Worm (Caenorhabditis elegans) whole organism, young adult: ENCODE measurements around the gene W04E12.2.

Experiments used
- B0336.3 ChIP-seq: fragments of 200-800 bp; sonication (Bioruptor generic); IDR thresholded peaks from 2 replicates; pipeline ENCODE4 v1.3.6; 2022; ENCODE audit warnings: missing genetic modification characterization, missing compliant biosample characterization
- F22D6.2 ChIP-seq: sonication (generic microtip); optimal IDR thresholded peaks from 2 replicates; lab custom pipeline; 2016; ENCODE audit warnings: mild to moderate bottlenecking, missing genetic modification characterization, missing compliant biosample characterization
- F33H1.4 ChIP-seq: fragments of 200-800 bp; sonication (Bioruptor generic); IDR thresholded peaks from 2 replicates; pipeline ENCODE4 v1.3.6; 2022; ENCODE audit warnings: missing genetic modification reagents, missing genetic modification characterization, missing compliant biosample characterization
- F49E8.2 ChIP-seq: sonication (generic microtip); optimal IDR thresholded peaks from 3 replicates; lab custom pipeline; 2017; ENCODE audit warnings: missing genetic modification characterization, mild to moderate bottlenecking, missing compliant biosample characterization, antibody characterized with exemption, moderate library complexity; ENCODE audit not compliant: insufficient read depth
- F57C9.4 ChIP-seq: sonication (generic microtip); optimal IDR thresholded peaks from 2 replicates; lab custom pipeline; 2017; ENCODE audit warnings: mild to moderate bottlenecking, missing genetic modification characterization, missing compliant biosample characterization
- Y67H2A.10 ChIP-seq: fragments of 200-800 bp; sonication (Bioruptor generic); conservative IDR thresholded peaks from 2 replicates; pipeline ENCODE4 v1.3.6; 2022; ENCODE audit warnings: missing genetic modification reagents, missing genetic modification characterization, missing compliant biosample characterization
- akir-1 ChIP-seq: fragments of 200-800 bp; sonication (Bioruptor generic); optimal IDR thresholded peaks from 2 replicates; lab custom pipeline; 2018; ENCODE audit warnings: mild to moderate bottlenecking, missing genetic modification characterization, moderate library complexity, missing compliant biosample characterization
- aptf-3 ChIP-seq: fragments of 200-800 bp; sonication (Bioruptor generic); IDR thresholded peaks from 2 replicates; pipeline ENCODE4 v1.3.6; 2022; ENCODE audit warnings: missing genetic modification characterization, missing compliant biosample characterization
- attf-5 ChIP-seq: fragments of 200-800 bp; sonication (Bioruptor generic); optimal IDR thresholded peaks from 2 replicates; lab custom pipeline; 2018; ENCODE audit warnings: mild to moderate bottlenecking, missing genetic modification characterization, missing compliant biosample characterization
- ceh-100 ChIP-seq: fragments of 200-800 bp; sonication (Bioruptor generic); IDR thresholded peaks from 2 replicates; pipeline ENCODE4 v1.3.6; 2022; ENCODE audit warnings: missing genetic modification reagents, missing genetic modification characterization, missing compliant biosample characterization
- ceh-40 ChIP-seq: fragments of 200-800 bp; sonication (Bioruptor generic); IDR thresholded peaks from 2 replicates; pipeline ENCODE4 v1.3.6; 2022; ENCODE audit warnings: missing genetic modification characterization, missing compliant biosample characterization
- dox-1 ChIP-seq: fragments of 200-800 bp; sonication (Bioruptor generic); IDR thresholded peaks from 2 replicates; pipeline ENCODE4 v1.3.6; 2022; ENCODE audit warnings: missing genetic modification reagents, missing genetic modification characterization, missing compliant biosample characterization
- dpff-1 ChIP-seq: sonication (generic microtip); optimal IDR thresholded peaks from 2 replicates; lab custom pipeline; 2017; ENCODE audit warnings: mild to moderate bottlenecking, missing genetic modification characterization, missing compliant biosample characterization
- egrh-3 ChIP-seq: fragments of 200-800 bp; sonication (Bioruptor generic); IDR thresholded peaks from 2 replicates; pipeline ENCODE4 v1.3.6; 2022; ENCODE audit warnings: missing genetic modification reagents, missing genetic modification characterization, missing compliant biosample characterization
- ets-4 ChIP-seq: fragments of 200-800 bp; sonication (Bioruptor generic); optimal IDR thresholded peaks from 2 replicates; lab custom pipeline; 2018; ENCODE audit warnings: mild to moderate bottlenecking, missing genetic modification characterization, missing compliant biosample characterization
- fkh-3 ChIP-seq: sonication (generic microtip); optimal IDR thresholded peaks from 2 replicates; lab custom pipeline; 2016; ENCODE audit warnings: mild to moderate bottlenecking, missing genetic modification characterization, missing compliant biosample characterization
- him-1 ChIP-seq: sonication (generic microtip); optimal IDR thresholded peaks from 2 replicates; lab custom pipeline; 2016; ENCODE audit warnings: missing genotype, missing genetic modification reagents, missing genetic modification characterization, missing compliant biosample characterization
- hlh-12 ChIP-seq: sonication (generic microtip); optimal IDR thresholded peaks from 2 replicates; lab custom pipeline; 2016; ENCODE audit warnings: missing genetic modification characterization, missing compliant biosample characterization
- hmg-20 ChIP-seq: fragments of 200-800 bp; sonication (Bioruptor generic); IDR thresholded peaks from 2 replicates; pipeline ENCODE4 v1.3.6; 2022; ENCODE audit warnings: missing genetic modification reagents, missing genetic modification characterization, missing compliant biosample characterization
- let-526 ChIP-seq: fragments of 200-800 bp; sonication (Bioruptor generic); IDR thresholded peaks from 2 replicates; pipeline ENCODE4 v1.3.6; 2022; ENCODE audit warnings: missing genetic modification reagents, missing genetic modification characterization, missing compliant biosample characterization
- madf-3 ChIP-seq: fragments of 200-800 bp; sonication (Bioruptor generic); IDR thresholded peaks from 2 replicates; pipeline ENCODE4 v1.3.6; 2022; ENCODE audit warnings: missing genetic modification reagents, missing genetic modification characterization, missing compliant biosample characterization
- mxl-1 ChIP-seq: sonication (generic microtip); optimal IDR thresholded peaks from 2 replicates; lab custom pipeline; 2016; ENCODE audit warnings: missing genetic modification characterization, missing compliant biosample characterization
- nfyb-1 ChIP-seq: fragments of 200-800 bp; sonication (Bioruptor generic); IDR thresholded peaks from 2 replicates; pipeline ENCODE4 v1.3.6; 2022; ENCODE audit warnings: missing genetic modification reagents, missing genetic modification characterization, missing compliant biosample characterization
- nhr-80 ChIP-seq: sonication (generic microtip); optimal IDR thresholded peaks from 2 replicates; lab custom pipeline; 2016; ENCODE audit warnings: missing genetic modification characterization, missing compliant biosample characterization
- rpc-1 ChIP-seq, 2 experiments: fragments of 150-350 bp in 1 of 2; sonication (generic microtip) in 1 of 2; optimal IDR thresholded peaks; 2 replicates each; lab custom pipeline; 2014 to 2018; ENCODE audit warnings: missing biosample characterization in 1 of 2, missing genetic modification characterization in 1 of 2, missing genetic modification reagents in 1 of 2, missing genotype in 1 of 2
- sdz-38 ChIP-seq: sonication (generic microtip); optimal IDR thresholded peaks from 2 replicates; lab custom pipeline; 2016; ENCODE audit warnings: missing genotype, missing genetic modification characterization, missing compliant biosample characterization
- sea-2 ChIP-seq: fragments of 200-800 bp; sonication (Bioruptor generic); IDR thresholded peaks from 2 replicates; pipeline ENCODE4 v1.3.6; 2022; ENCODE audit warnings: missing genetic modification characterization, missing compliant biosample characterization
- snpc-1.3 ChIP-seq: sonication (generic microtip); optimal IDR thresholded peaks from 2 replicates; lab custom pipeline; 2017; ENCODE audit warnings: missing genetic modification characterization, mild to moderate bottlenecking, missing compliant biosample characterization, antibody characterized with exemption, moderate library complexity, missing genotype, missing genetic modification reagents; ENCODE audit not compliant: insufficient read depth
- somi-1 ChIP-seq: fragments of 200-800 bp; sonication (Bioruptor generic); optimal IDR thresholded peaks from 2 replicates; lab custom pipeline; 2018; ENCODE audit warnings: mild to moderate bottlenecking, missing genetic modification characterization, missing compliant biosample characterization
- sptf-2 ChIP-seq: fragments of 200-800 bp; sonication (Bioruptor generic); optimal IDR thresholded peaks from 2 replicates; lab custom pipeline; 2018; ENCODE audit warnings: mild to moderate bottlenecking, missing genetic modification characterization, missing compliant biosample characterization
- tbp1 ChIP-seq: fragments of 200-800 bp; sonication (Bioruptor generic); optimal IDR thresholded peaks from 2 replicates; lab custom pipeline; 2018; ENCODE audit warnings: mild to moderate bottlenecking, missing genetic modification characterization, missing compliant biosample characterization
- zfh-2 ChIP-seq: fragments of 200-800 bp; sonication (Bioruptor generic); conservative IDR thresholded peaks from 2 replicates; pipeline ENCODE4 v1.3.6; 2022; ENCODE audit warnings: missing genetic modification reagents, missing genetic modification characterization, missing compliant biosample characterization
- ztf-26 ChIP-seq: sonication (generic microtip); optimal IDR thresholded peaks from 2 replicates; lab custom pipeline; 2017; ENCODE audit warnings: missing genetic modification characterization, missing compliant biosample characterization
- ztf-6 ChIP-seq: fragments of 200-800 bp; sonication (Bioruptor generic); IDR thresholded peaks from 2 replicates; pipeline ENCODE4 v1.3.6; 2022; ENCODE audit warnings: missing genetic modification reagents, missing genetic modification characterization, missing compliant biosample characterization

Gene W04E12.2

ce11 chrV:19741034-19741433, at the start of gene W04E12.2:
Gene W04E12.2, minus strand, starts transcription at chrV:19741134.
- TF ChIP-seq dox-1 (GFP tag; lab: Robert Waterston, UW) (no peak), madf-3 (GFP tag; lab: Robert Waterston, UW) (no peak), ztf-26 (no peak), sea-2 (GFP tag; lab: Robert Waterston, UW) (no peak), ztf-6 (no peak), tbp1 (GFP tag; lab: Kevin White, UChicago) (no peak), somi-1 (no peak), sdz-38 (no peak), aptf-3 (GFP tag; lab: Robert Waterston, UW) (no peak), hmg-20 (GFP tag; lab: Robert Waterston, UW) (no peak), F22D6.2 (no peak), hlh-12 (tag; lab: Kevin White, UChicago) (no peak), snpc-1.3 (tag; lab: Kevin White, UChicago) (no peak), B0336.3 (GFP tag; lab: Robert Waterston, UW) (no peak), fkh-3 (tag; lab: Kevin White, UChicago) (no peak), F57C9.4 (tag; lab: Kevin White, UChicago) (no peak), rpc-1 (optimal IDR thresholded peaks at IDR 0.05; lab: Kevin White, UChicago) (no peak), rpc-1 (tag; optimal IDR thresholded peaks at IDR 0.05; lab: Kevin White, UChicago) (no peak), ets-4 (GFP tag; lab: Kevin White, UChicago) (no peak), mxl-1 (no peak)

ce11 chrV:19790248-19790647, 49.3 kb upstream of the W04E12.2 start:
- no peak for TF ChIP-seq F33H1.4 (GFP tag; lab: Robert Waterston, UW)
- TF ChIP-seq dpff-1 (tag; lab: Kevin White, UChicago) = no peak
- TF ChIP-seq egrh-3 = peak; percentile 30; the same call in 1 of the 2 replicates
- no peak for TF ChIP-seq nfyb-1 (GFP tag; lab: Robert Waterston, UW)
- no peak for TF ChIP-seq F57C9.4 (tag; lab: Kevin White, UChicago)
- TF ChIP-seq zfh-2 (GFP tag; lab: Robert Waterston, UW) = peak; percentile 82
- no peak for TF ChIP-seq F49E8.2 (tag; lab: Kevin White, UChicago)
- no peak for TF ChIP-seq B0336.3 (GFP tag; lab: Robert Waterston, UW)

ce11 chrV:19788360-19788759, 47.4 kb upstream of the W04E12.2 start, which contains the start of gene clec-258:
Gene clec-258, plus strand, starts transcription at chrV:19788440.
- peak; percentile 56 for TF ChIP-seq nhr-80 (tag; lab: Kevin White, UChicago)
- no peak for TF ChIP-seq B0336.3 (GFP tag; lab: Robert Waterston, UW)

ce11 chrV:19783829-19784228, 42.9 kb upstream of the W04E12.2 start, which contains the start of gene srt-45:
Gene srt-45, plus strand, starts transcription at chrV:19784129.
- TF ChIP-seq sptf-2 (GFP tag; lab: Kevin White, UChicago) = no peak
- TF ChIP-seq him-1 = no peak
- no peak for TF ChIP-seq attf-5 (GFP tag; lab: Kevin White, UChicago)
- no peak for TF ChIP-seq ceh-40
- no peak for TF ChIP-seq akir-1 (GFP tag; lab: Kevin White, UChicago)
- no peak for TF ChIP-seq let-526
- TF ChIP-seq Y67H2A.10 (GFP tag; lab: Robert Waterston, UW) = no peak
- no peak for TF ChIP-seq ceh-100
